Worm (Caenorhabditis elegans) whole organism, dauer: ENCODE results near the gene ipla-2.

Source experiments
- unc-62 ChIP-seq: sonication (generic microtip); optimal IDR thresholded peaks from 2 replicates; lab custom pipeline; 2017; ENCODE audit warnings: missing biosample characterization, missing genetic modification reagents, missing genetic modification characterization

The ipla-2 gene

DNA sequence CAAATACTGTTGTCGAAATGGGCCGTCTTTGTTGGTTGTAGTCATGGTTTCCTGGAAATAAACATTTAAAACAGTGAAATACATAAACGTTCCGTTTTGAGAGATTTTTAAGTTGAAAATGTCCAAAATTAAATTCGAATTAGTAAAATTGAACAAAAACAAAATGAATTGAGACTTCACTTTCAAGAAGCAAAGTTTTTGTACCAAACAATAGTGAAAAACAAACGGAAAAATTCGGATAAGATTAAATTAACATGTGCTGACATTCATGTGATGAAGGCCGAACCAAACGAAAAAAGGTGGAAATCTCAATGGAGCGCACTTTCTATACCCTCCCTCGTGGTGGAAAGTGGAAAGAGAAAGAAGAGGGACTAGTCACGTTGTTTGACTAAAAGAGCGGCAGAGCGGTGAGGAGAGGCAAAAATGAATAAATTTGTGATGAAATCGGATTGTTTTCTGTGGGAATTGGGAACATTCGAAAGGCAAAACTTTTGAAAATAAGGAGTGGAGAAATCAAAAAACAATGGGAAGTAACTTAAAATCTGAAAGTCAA lies at the start of gene ipla-2:
Gene ipla-2 (minus strand): TSS at position 51 of the 553 bp plus-strand sequence.
- TF ChIP-seq unc-62, result no peak

DNA sequence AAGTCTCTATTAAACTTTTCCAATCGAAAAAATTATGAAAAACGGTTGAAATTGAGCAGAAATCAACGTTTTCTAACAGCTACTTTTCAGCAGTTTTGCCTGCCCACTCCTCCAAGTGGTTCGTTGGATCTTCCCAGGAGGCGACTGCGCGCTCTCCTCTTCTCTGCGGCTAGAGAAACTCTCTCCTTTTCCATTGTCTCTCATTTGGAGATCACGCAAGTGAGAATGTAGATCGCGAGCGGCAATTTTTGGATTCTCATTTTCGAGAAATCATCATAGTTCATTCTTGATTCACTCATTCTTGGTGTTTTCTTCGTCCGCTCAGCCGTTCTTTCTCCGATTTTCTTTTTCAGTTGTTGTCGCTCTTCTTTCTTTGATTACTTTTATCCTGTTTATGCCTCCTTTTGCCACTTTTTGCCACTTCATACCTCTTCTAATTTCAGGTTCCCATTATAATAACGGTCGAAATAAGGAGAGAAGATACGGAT lies 46.0 kb upstream of the ipla-2 start, which contains the start of gene mrp-4:
Gene mrp-4 (plus strand): TSS at position 438 of the 488 bp plus-strand sequence.
- TF ChIP-seq unc-62, result no peak

ce11 chrX:9882572-9882971 lies 44.7 kb upstream of the ipla-2 start:
- TF ChIP-seq unc-62, result no peak

ce11 chrX:9882112-9882511 lies 44.3 kb upstream of the ipla-2 start, which contains the start of gene glo-1:
TSS of gene glo-1 (minus strand) at chrX:9882212.
- no peak for TF ChIP-seq unc-62

DNA sequence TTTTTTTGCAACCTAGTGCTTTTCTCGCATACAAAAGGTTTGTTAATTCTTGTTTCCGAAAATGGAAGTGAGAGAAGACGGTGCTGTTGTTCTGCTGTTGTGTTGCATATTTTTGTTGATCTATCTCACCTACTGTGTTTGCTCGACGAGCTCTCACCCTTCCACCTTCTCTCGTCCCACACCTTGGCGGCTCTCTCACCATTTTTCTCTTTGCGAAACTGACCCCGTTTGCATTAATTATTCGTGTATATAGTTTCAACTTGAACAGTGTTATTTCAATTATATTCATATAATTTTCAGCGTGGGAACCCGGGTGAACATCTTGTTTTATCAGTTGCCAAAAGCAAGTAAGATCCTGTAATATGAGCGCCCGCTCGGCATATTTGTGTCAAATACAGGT lies 39.3 kb upstream of the ipla-2 start, which contains the start of gene R07B1.9:
Gene R07B1.9 (plus strand): TSS at position 301 of the 400 bp plus-strand sequence.
- no peak for TF ChIP-seq unc-62

DNA sequence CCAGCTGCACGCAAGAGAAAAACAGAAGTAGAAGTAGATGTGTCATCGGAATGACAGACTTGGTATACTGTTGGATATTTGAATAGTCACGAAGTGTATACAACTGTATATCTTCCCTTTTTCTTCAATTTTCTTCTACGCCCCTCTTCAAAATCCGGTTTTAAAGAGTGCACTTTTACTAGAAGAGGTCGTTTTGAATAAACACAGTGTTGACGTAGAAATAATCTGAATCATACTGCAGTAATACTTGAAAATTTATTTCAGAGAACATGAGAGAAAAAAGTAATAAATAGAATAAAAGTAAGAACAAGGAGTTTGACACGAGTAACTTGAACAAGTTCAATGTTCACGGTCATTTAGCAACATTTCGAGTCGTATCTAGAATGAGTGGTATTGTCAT lies 34.7 kb upstream of the ipla-2 start, which contains the start of gene R07B1.8:
Gene R07B1.8 (minus strand): TSS at position 101 of the 400 bp plus-strand sequence.
- no peak for TF ChIP-seq unc-62

DNA sequence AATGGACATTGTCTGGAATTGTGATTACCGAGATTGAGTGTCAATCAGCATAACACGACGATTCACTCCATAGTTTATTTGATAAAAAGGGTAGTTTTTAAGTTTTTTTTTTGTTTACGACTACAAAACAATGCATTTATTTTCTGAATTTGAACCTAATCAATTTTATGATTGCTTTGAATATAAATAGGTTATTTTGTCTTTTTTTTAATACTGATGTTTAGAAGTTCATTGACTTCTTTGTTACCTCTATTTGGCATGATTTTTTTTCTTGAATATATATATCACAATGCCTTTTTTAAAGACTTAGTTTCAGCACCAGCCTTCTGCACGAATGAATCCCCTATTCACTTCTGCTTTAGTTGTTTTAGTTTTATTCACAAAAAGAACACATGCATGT lies 31.7 kb upstream of the ipla-2 start, which contains the start of gene R07B1.13:
Gene R07B1.13 (plus strand): TSS at position 301 of the 400 bp plus-strand sequence.
- no peak for TF ChIP-seq unc-62

- no peak for TF ChIP-seq unc-62
Observed at ce11 chrX:9868820-9869219, 31.0 kb upstream of the ipla-2 start, which contains the start of gene R07B1.7. TSS of gene R07B1.7 (plus strand) at chrX:9869120.

DNA sequence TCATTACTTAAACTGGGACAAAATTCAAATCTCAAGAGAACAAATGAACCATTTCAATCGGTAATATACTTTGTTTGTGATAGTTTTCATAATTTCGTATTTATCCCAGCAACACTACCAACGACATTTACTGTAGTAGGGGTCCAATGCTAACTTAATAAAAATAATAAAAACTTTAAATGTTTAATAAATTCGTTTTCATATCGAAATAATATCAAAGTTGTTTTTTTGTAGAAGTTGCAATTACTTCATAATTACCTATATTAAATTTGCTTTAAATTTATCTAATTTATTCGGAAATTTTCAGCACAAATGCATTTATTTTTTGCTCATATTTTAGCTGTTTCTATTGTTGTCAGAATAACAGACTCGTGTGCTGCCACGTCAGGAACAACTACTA lies 28.5 kb upstream of the ipla-2 start, which contains the start of gene R07B1.6:
Gene R07B1.6 (plus strand): TSS at position 301 of the 400 bp plus-strand sequence.
- TF ChIP-seq unc-62, result no peak

DNA sequence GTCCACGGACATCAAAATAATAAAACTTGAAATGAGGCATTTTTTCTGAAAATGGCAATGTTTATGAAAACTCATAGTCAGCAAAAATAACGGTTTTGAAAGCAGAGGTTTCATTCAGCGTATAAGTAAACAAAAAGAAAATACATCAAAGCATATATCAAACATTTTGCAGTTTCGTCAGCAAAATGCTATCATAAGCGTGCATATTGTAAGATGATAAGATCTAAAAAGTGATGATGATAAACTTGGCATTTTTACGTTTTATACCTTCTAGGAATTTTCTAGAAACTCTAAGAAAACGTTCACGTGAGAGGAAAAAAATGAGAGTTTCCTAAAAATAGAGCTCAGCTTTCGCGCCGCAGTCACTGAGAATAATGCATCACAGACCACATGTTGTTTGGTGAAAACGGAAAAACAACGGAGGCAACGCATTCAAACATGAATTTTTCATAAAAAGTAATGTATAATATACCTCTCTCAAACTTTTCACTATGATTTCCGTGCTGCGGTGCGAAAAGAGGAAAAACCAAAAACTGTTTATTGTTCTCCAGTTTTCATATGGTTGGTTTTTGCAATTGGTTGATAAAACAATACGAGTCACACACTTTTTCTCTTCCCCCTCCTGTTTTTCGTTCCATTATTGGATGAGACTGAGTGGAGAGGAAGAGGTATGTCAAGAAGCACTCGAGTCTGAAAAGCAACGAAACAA lies 25.2 kb upstream of the ipla-2 start, which contains the start of the genes gst-36 and R07B1.5:
Gene gst-36 (minus strand): TSS at position 45 of the 709 bp plus-strand sequence.
Gene R07B1.5 (plus strand): TSS at position 665 of the 709 bp plus-strand sequence.
- no peak for TF ChIP-seq unc-62

ce11 chrX:9858069-9858468 lies 20.2 kb upstream of the ipla-2 start, which contains the start of gene scav-5:
TSS of gene scav-5 (plus strand) at chrX:9858365.
- TF ChIP-seq unc-62, result no peak

- no peak for TF ChIP-seq unc-62
Observed at ce11 chrX:9856618-9857017, 18.8 kb upstream of the ipla-2 start, which contains the start of gene R07B1.11. TSS of gene R07B1.11 (plus strand) at chrX:9856918.

DNA sequence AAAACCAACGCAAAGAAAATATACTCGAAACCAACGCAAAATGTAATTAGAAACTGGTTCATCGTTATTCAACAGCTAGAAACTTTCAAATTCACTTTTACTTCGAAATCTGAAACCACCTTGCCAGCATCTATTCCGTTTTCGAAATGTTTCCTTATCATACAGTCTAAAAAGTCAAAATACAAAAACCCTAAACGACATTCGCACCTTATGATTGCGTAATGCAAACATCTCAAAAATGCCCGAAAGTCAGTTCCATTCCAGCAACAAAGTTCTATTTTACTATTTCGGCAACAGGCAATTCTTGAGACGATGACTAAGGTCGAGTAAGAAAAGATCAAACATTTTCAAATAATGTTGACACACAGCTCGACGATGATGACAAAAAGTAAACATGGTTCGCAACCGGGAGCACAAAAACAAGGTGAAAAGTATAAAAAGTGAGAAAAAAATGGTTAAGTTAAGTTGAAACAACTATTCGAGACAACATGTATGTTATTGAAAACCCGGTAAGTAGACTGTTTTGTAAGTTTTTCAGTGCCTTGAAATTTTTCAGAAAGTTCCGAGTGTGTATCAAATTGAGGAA lies 14.0 kb upstream of the ipla-2 start, which contains the start of gene lec-7:
Gene lec-7 (plus strand): TSS at position 297 of the 586 bp plus-strand sequence.
- no peak for TF ChIP-seq unc-62

DNA sequence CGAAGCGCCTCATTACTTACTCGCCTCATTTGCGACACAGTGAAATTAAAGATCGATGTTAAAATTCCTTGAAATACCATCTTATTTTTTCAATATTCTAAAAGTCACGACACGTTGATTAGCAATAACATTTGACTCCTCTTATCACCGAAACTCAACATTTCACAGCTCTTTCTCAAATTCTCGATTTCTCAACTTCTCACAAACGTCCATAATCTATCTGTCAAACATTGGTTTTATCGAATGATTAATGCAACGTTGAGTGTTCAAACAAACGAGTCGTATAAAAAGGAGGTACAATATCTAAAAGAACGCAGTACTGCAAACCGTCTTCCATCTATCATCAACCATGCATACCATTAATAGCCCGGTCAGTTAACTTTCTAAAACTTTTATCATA lies 12.4 kb upstream of the ipla-2 start, which contains the start of gene lec-8:
Gene lec-8 (plus strand): TSS at position 314 of the 400 bp plus-strand sequence.
- no peak for TF ChIP-seq unc-62

ce11 chrX:9848214-9848789 lies 10.5 kb upstream of the ipla-2 start:
- no peak for TF ChIP-seq unc-62

DNA sequence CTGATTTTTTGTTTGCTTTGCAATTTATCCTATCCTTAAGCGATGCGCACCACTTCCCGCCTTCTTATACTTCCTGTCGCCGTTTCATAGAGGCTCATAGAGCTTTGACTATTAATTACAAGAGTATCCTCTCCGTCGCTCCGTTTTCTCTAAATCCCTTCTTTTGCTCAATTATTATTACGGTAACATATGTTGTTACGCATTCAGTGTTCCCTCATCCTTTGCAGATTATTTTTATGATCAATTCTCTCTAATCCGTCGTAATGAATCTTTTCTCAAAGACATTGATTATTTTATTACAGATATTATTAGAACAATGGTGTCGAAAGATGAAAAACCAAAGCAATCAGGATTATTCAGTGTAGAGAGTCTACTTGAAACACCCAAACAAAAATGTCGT lies 9.1 kb upstream of the ipla-2 start, which contains the start of gene vab-15:
Gene vab-15 (plus strand): TSS at position 301 of the 400 bp plus-strand sequence.
- TF ChIP-seq unc-62, result no peak
